Fruit fly (Drosophila melanogaster) whole organism, adult: ENCODE data around the gene CG13829.

Experiments
- CG12768 ChIP-seq: fragments of 200-800 bp; sonication (Bioruptor generic); optimal IDR thresholded peaks from 2 replicates; lab custom pipeline; 2017; ENCODE audit warnings: missing biosample characterization, missing genetic modification characterization, mild to moderate bottlenecking, moderate library complexity, missing genetic modification reagents
- CG1620 ChIP-seq: fragments of 200-800 bp; sonication (Bioruptor generic); optimal IDR thresholded peaks from 2 replicates; lab custom pipeline; 2016; ENCODE audit warnings: missing biosample characterization, missing genetic modification characterization
- CG33017 ChIP-seq: fragments of 200-800 bp; sonication (Bioruptor generic); optimal IDR thresholded peaks from 2 replicates; lab custom pipeline; 2018; ENCODE audit warnings: missing biosample characterization, mild to moderate bottlenecking, missing genetic modification characterization, moderate library complexity
- CG7101 ChIP-seq: fragments of 200-800 bp; sonication (Bioruptor generic); optimal IDR thresholded peaks from 2 replicates; lab custom pipeline; 2018; ENCODE audit warnings: missing biosample characterization, mild to moderate bottlenecking, missing genetic modification characterization, moderate library complexity
- Hr96 ChIP-seq: fragments of 200-800 bp; sonication (Bioruptor generic); optimal IDR thresholded peaks from 2 replicates; lab custom pipeline; 2016; ENCODE audit warnings: missing biosample characterization, missing genetic modification characterization
- bab1 ChIP-seq: fragments of 200-800 bp; sonication (Bioruptor generic); optimal IDR thresholded peaks from 3 replicates; lab custom pipeline; 2019; ENCODE audit warnings: missing biosample characterization, mild to moderate bottlenecking, missing genetic modification characterization, moderate library complexity
- kay ChIP-seq: fragments of 200-800 bp; sonication (Bioruptor generic); peaks from one replicate; lab custom pipeline; 2016; ENCODE audit warnings: missing biosample characterization, missing genetic modification characterization, borderline replicate concordance
- toe ChIP-seq: fragments of 200-800 bp; sonication (Bioruptor generic); optimal IDR thresholded peaks from 2 replicates; lab custom pipeline; 2016; ENCODE audit warnings: missing biosample characterization, missing genetic modification characterization

DNA sequence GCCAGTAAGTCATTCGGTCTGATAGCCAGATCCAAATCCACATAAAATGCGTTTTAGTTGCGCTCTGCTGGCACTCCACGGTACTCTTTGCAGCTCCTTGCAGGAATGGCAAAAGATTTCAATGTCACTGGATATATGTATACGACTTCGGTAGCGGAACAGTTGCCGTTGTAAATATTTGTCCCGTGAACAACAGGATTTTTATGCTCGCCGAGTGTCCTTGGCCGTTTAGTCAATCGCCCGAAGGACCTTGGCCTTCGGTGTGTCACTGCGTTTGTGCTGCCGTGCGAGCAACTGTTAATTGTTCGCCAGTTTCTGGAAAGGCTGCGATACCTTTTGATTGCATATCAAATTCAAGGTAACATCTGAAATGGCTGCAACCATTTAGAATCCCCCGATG is 22.7 kb downstream of the CG13829 start:
- TF ChIP-seq kay, result no peak
- TF ChIP-seq CG33017, result no peak
- TF ChIP-seq toe (GFP tag; lab: Kevin White, UChicago), result no peak
- TF ChIP-seq CG1620 (GFP tag; lab: Kevin White, UChicago), result no peak
- TF ChIP-seq bab1 (GFP tag; lab: Kevin White, UChicago), result no peak
- no peak for TF ChIP-seq CG12768
- TF ChIP-seq CG7101 (tag; lab: Kevin White, UChicago), result no peak
- TF ChIP-seq Hr96 (GFP tag; lab: Kevin White, UChicago), result no peak
